Fruit fly (Drosophila melanogaster) whole organism, adult: ENCODE data around the gene mbt.

Experiments
- CG11617 ChIP-seq: fragments of 200-800 bp; sonication (Bioruptor generic); optimal IDR thresholded peaks from 2 replicates; lab custom pipeline; 2017; ENCODE audit warnings: mild to moderate bottlenecking, missing biosample characterization, missing genetic modification reagents, missing genetic modification characterization
- CG12768 ChIP-seq: fragments of 200-800 bp; sonication (Bioruptor generic); optimal IDR thresholded peaks from 2 replicates; lab custom pipeline; 2017; ENCODE audit warnings: missing biosample characterization, missing genetic modification characterization, mild to moderate bottlenecking, moderate library complexity, missing genetic modification reagents
- CG14711 ChIP-seq: fragments of 200-800 bp; sonication (Bioruptor generic); optimal IDR thresholded peaks from 2 replicates; lab custom pipeline; 2018; ENCODE audit warnings: missing biosample characterization, mild to moderate bottlenecking, missing genetic modification characterization, moderate library complexity
- CG1620 ChIP-seq: fragments of 200-800 bp; sonication (Bioruptor generic); optimal IDR thresholded peaks from 2 replicates; lab custom pipeline; 2016; ENCODE audit warnings: missing biosample characterization, missing genetic modification characterization
- CG33017 ChIP-seq: fragments of 200-800 bp; sonication (Bioruptor generic); optimal IDR thresholded peaks from 2 replicates; lab custom pipeline; 2018; ENCODE audit warnings: missing biosample characterization, mild to moderate bottlenecking, missing genetic modification characterization, moderate library complexity
- CG5204 ChIP-seq: fragments of 200-800 bp; sonication (Bioruptor generic); optimal IDR thresholded peaks from 2 replicates; lab custom pipeline; 2016; ENCODE audit warnings: missing biosample characterization, missing genetic modification characterization
- CG7045 ChIP-seq: fragments of 200-800 bp; sonication (Bioruptor generic); optimal IDR thresholded peaks from 2 replicates; lab custom pipeline; 2017; ENCODE audit warnings: missing biosample characterization, mild to moderate bottlenecking, missing genetic modification characterization
- CG7101 ChIP-seq: fragments of 200-800 bp; sonication (Bioruptor generic); optimal IDR thresholded peaks from 2 replicates; lab custom pipeline; 2018; ENCODE audit warnings: missing biosample characterization, mild to moderate bottlenecking, missing genetic modification characterization, moderate library complexity
- Clk ChIP-seq: fragments of 200-800 bp; sonication (Bioruptor generic); optimal IDR thresholded peaks from 2 replicates; lab custom pipeline; 2017; ENCODE audit warnings: missing biosample characterization, missing genetic modification characterization
- Crg-1 ChIP-seq: fragments of 200-800 bp; sonication (Bioruptor generic); optimal IDR thresholded peaks from 2 replicates; lab custom pipeline; 2016; ENCODE audit warnings: missing biosample characterization, missing genetic modification characterization
- Hr96 ChIP-seq: fragments of 200-800 bp; sonication (Bioruptor generic); optimal IDR thresholded peaks from 2 replicates; lab custom pipeline; 2016; ENCODE audit warnings: missing biosample characterization, missing genetic modification characterization
- Mnt ChIP-seq: fragments of 200-800 bp; sonication (Bioruptor generic); optimal IDR thresholded peaks from 2 replicates; lab custom pipeline; 2016; ENCODE audit warnings: missing biosample characterization, mild to moderate bottlenecking, missing genetic modification characterization
- bab1 ChIP-seq: fragments of 200-800 bp; sonication (Bioruptor generic); optimal IDR thresholded peaks from 3 replicates; lab custom pipeline; 2019; ENCODE audit warnings: missing biosample characterization, mild to moderate bottlenecking, missing genetic modification characterization, moderate library complexity
- cic ChIP-seq: fragments of 200-800 bp; sonication (Bioruptor generic); optimal IDR thresholded peaks from 2 replicates; lab custom pipeline; 2017; ENCODE audit warnings: missing biosample characterization, mild to moderate bottlenecking, missing genetic modification characterization, moderate library complexity
- cnc ChIP-seq, 2 experiments: fragments of >200 bp; optimal IDR thresholded peaks; 2 replicates each; lab custom pipeline; 2017
- kay ChIP-seq: fragments of 200-800 bp; sonication (Bioruptor generic); peaks from one replicate; lab custom pipeline; 2016; ENCODE audit warnings: missing biosample characterization, missing genetic modification characterization, borderline replicate concordance
- ovo ChIP-seq: fragments of 200-800 bp; sonication (Bioruptor generic); optimal IDR thresholded peaks from 2 replicates; lab custom pipeline; 2016; ENCODE audit warnings: missing biosample characterization, missing genetic modification characterization
- pad ChIP-seq: fragments of 200-800 bp; sonication (Bioruptor generic); optimal IDR thresholded peaks from 3 replicates; lab custom pipeline; 2017; ENCODE audit warnings: missing biosample characterization, missing genetic modification characterization, mild to moderate bottlenecking, moderate library complexity, missing genetic modification reagents
- tj ChIP-seq: fragments of 200-800 bp; sonication (Bioruptor generic); optimal IDR thresholded peaks from 3 replicates; lab custom pipeline; 2017; ENCODE audit warnings: missing biosample characterization, mild to moderate bottlenecking, missing genetic modification characterization, moderate library complexity
- toe ChIP-seq: fragments of 200-800 bp; sonication (Bioruptor generic); optimal IDR thresholded peaks from 2 replicates; lab custom pipeline; 2016; ENCODE audit warnings: missing biosample characterization, missing genetic modification characterization

Gene mbt

DNA sequence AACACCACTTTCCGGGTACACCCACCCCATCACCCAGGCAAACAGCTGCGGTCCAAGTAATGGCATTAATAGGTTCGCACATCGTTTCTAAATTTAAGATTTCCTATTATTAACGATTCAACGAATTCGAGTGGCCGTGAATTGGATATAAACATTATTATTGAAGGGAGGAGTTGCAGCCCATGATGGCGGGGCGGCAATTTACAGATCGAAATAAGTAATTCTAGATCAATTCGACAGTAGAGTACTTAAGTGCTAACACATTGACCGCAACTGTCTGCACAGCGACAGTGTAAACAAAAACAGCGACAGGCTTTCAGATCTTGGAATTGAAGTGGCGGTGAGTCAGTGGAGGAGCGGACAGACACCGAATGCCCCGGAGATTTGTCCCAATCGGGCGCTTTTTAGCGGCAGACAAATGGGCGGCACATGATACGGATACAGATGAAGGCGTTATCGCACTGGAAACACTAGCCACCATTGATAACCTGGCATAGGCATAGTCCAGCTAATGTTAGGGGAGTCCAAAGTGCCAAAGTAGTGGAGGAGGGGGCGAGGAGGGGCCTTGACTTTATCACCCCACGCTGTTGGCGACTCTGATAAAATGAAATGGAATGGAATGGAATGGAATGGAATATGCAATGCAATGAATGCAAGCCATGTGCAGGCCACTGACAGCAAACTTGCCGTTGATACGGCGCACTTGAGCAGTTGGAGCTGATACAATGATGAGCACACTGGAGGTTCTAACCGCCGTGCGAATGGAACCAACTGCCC lies 22.9 kb downstream of the mbt start:
- no peak for TF ChIP-seq Crg-1
- no peak for TF ChIP-seq ovo (GFP tag; lab: Kevin White, UChicago)
- TF ChIP-seq cnc (optimal IDR thresholded peaks at IDR 0.05; lab: Kevin White, UChicago) = no peak
- TF ChIP-seq kay (GFP tag; lab: Kevin White, UChicago) = no peak
- peak; percentile 8 for TF ChIP-seq toe (GFP tag; lab: Kevin White, UChicago)
- peak; percentile 96 for TF ChIP-seq CG12768 (GFP tag; lab: Kevin White, UChicago)
- TF ChIP-seq CG7045 (GFP tag; lab: Kevin White, UChicago) = peak; percentile 6
- TF ChIP-seq CG7101 (tag; lab: Kevin White, UChicago) = no peak
- TF ChIP-seq CG11617 = peak; percentile 11
- peak; percentile 78 for TF ChIP-seq cic (GFP tag; lab: Kevin White, UChicago)
- TF ChIP-seq Clk (GFP tag; lab: Kevin White, UChicago) = no peak
- peak; percentile 29 for TF ChIP-seq Hr96 (GFP tag; lab: Kevin White, UChicago)
- peak; percentile 39 for TF ChIP-seq tj (GFP tag; lab: Kevin White, UChicago)
- peak; percentile 10 for TF ChIP-seq pad (GFP tag; lab: Kevin White, UChicago)
- no peak for TF ChIP-seq CG14711 (tag; lab: Kevin White, UChicago)
- TF ChIP-seq bab1 = no peak
- peak; percentile 22 for TF ChIP-seq CG5204 (GFP tag; lab: Kevin White, UChicago)
- TF ChIP-seq CG33017 = peak; percentile 1
- TF ChIP-seq Mnt (GFP tag; lab: Kevin White, UChicago) = peak; percentile 97
- TF ChIP-seq CG1620 = no peak

DNA sequence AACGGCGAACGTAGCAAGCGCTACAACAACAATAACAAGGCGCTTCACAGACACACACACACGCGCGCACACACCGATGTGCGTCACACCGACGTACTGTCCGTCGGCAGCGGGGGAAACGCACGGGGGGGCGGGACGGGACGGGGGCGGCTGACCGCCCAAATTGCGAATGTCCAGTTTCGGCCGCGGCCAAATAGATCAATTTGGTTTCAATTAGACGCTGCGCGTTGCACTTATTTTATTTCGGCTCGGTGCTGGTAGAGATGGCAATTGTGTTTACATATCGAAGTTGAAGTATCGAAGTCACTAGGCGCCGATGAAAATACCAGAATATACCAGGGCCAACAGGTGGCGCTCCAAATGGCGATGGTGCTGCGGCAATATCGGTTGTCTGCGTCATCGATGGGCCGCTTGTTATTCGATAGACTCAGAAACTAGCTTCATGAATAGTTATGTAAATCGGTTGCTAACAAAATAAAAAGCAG lies 26.7 kb downstream of the mbt start, which contains the start of gene Rok:
TSS of gene Rok (minus strand) at position 309 of the 485 bp plus-strand sequence.
- TF ChIP-seq CG1620 (no peak), CG11617 (no peak), CG14711 (tag; lab: Kevin White, UChicago) (no peak), tj (GFP tag; lab: Kevin White, UChicago) (peak; percentile 41), pad (GFP tag; lab: Kevin White, UChicago) (no peak), CG33017 (no peak), Clk (GFP tag; lab: Kevin White, UChicago) (no peak), cnc (optimal IDR thresholded peaks at IDR 0.05; lab: Kevin White, UChicago) (no peak), Hr96 (GFP tag; lab: Kevin White, UChicago) (no peak), kay (GFP tag; lab: Kevin White, UChicago) (no peak), ovo (GFP tag; lab: Kevin White, UChicago) (no peak), cic (GFP tag; lab: Kevin White, UChicago) (peak; percentile 30), Mnt (GFP tag; lab: Kevin White, UChicago) (no peak), Crg-1 (no peak), CG7101 (tag; lab: Kevin White, UChicago) (no peak), CG7045 (GFP tag; lab: Kevin White, UChicago) (no peak), toe (GFP tag; lab: Kevin White, UChicago) (no peak)

DNA sequence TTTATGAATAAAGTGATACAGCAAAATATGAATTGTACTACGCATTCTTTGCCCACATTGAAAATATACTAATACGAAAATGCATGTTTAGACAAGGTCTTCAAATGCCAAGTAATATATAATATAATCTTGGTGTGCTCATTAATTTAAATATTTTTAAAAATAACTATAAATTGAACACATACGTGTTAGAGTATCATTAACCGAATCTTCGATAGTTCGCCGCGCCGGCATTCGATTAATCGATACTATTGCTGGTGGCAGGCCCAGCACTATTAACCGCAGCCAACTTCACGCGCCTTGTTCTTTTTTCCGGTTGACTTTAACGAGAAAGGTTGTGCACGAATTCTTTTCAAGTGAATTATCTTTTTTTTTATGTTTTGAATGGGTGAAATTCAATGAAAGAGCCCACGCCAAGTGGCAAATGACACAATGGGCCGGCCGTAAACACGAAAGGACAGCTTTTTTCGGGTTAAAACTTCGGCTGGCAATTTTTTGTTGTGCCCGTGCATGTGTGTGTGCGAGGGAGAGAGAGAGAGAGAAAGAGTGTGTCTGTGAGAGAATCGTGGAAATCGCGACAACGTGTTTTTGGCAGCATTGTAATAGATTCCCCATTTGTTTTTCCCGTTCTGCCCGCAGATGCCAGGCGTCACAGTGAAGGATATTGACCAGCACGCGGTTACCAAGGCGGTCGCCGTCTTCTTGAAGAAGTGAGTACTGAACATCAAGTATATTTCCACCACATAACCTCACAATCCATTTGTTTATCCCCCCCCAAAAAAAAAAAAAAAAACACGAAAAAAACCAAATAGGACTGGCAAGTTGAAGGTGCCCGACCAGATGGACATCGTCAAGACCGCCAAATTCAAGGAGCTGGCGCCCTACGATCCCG lies 27.4 kb downstream of the mbt start, which contains the start of gene RpS19a:
TSS of gene RpS19a (plus strand) at position 301 of the 892 bp plus-strand sequence.
- TF ChIP-seq CG11617 = peak; percentile 94
- peak; percentile 89 for TF ChIP-seq Hr96 (GFP tag; lab: Kevin White, UChicago)
- peak; percentile 93 for TF ChIP-seq Mnt (GFP tag; lab: Kevin White, UChicago)
- TF ChIP-seq CG5204 (GFP tag; lab: Kevin White, UChicago) = peak; percentile 65
- TF ChIP-seq Clk (GFP tag; lab: Kevin White, UChicago) = peak; percentile 9
- no peak for TF ChIP-seq kay (GFP tag; lab: Kevin White, UChicago)
- TF ChIP-seq CG7045 (GFP tag; lab: Kevin White, UChicago) = peak; percentile 58
- TF ChIP-seq tj (GFP tag; lab: Kevin White, UChicago) = peak; percentile 67
- no peak for TF ChIP-seq cnc (optimal IDR thresholded peaks at IDR 0.05; lab: Kevin White, UChicago)
- peak; percentile 54 for TF ChIP-seq toe (GFP tag; lab: Kevin White, UChicago)
- peak; percentile 70 for TF ChIP-seq CG14711 (tag; lab: Kevin White, UChicago)
- TF ChIP-seq CG12768 (GFP tag; lab: Kevin White, UChicago) = peak; percentile 77
- TF ChIP-seq Crg-1 = peak; percentile 88
- TF ChIP-seq ovo (GFP tag; lab: Kevin White, UChicago) = peak; percentile 88
- peak; percentile 82 for TF ChIP-seq pad (GFP tag; lab: Kevin White, UChicago)
- peak; percentile 59 for TF ChIP-seq CG33017
- TF ChIP-seq CG1620 = peak; percentile 90
- TF ChIP-seq bab1 = peak; percentile 92
- no peak for TF ChIP-seq cic (GFP tag; lab: Kevin White, UChicago)
- TF ChIP-seq CG7101 (tag; lab: Kevin White, UChicago) = peak; percentile 94

DNA sequence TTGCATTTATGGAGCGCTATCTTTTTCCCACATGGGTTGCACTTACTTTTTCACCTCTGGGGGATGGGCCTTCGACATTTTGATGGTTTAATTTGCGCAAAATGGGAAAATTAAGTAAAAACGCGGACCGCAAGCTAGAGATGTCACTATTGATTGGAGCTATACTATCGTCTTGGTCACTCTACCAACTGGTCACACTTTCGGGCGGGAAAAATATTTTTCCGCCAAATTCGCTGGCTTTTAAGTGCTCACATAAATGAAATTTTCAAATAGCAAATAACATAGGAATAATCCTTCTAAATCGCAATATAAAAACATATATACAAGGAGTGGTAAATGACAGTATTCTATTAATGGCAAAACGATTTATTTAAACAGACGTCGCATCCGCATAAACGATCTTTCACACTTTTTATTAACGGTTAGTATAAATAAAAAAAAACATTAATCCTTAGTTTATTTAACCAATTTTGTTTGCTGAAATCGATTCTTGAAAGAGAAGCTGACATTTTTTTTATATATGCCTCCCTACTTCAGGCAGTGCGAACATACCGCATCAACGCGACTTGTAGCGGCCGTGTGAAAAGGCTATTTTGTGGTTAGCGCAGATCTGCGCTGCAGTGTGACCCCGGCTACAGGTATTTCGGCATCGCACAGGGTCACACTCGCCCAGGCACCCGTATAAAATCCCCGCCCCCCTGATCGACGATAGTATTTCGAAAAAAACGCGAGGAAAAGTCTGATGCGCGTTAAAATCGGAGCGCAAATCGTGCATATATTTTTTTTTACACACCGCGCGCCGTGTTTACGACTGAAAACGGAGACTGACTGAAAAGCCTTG lies 30.0 kb downstream of the mbt start, which contains the start of the genes SNRPG and mthl1:
TSS of gene SNRPG (minus strand) at position 160 of the 841 bp plus-strand sequence.
TSS of gene mthl1 (plus strand) at position 709 of the 841 bp plus-strand sequence.
- TF ChIP-seq bab1 (peak; percentile 58), Mnt (GFP tag; lab: Kevin White, UChicago) (peak; percentile 71), CG11617 (peak; percentile 63), tj (GFP tag; lab: Kevin White, UChicago) (no peak), CG5204 (GFP tag; lab: Kevin White, UChicago) (peak; percentile 81), kay (GFP tag; lab: Kevin White, UChicago) (no peak), cnc (optimal IDR thresholded peaks at IDR 0.05; lab: Kevin White, UChicago) (no peak), pad (GFP tag; lab: Kevin White, UChicago) (peak; percentile 64), CG12768 (GFP tag; lab: Kevin White, UChicago) (peak; percentile 73), CG7101 (tag; lab: Kevin White, UChicago) (peak; percentile 73), CG7045 (GFP tag; lab: Kevin White, UChicago) (peak; percentile 54), CG33017 (no peak), Clk (GFP tag; lab: Kevin White, UChicago) (peak; percentile 52), CG14711 (tag; lab: Kevin White, UChicago) (peak; percentile 63), cic (GFP tag; lab: Kevin White, UChicago) (no peak), ovo (GFP tag; lab: Kevin White, UChicago) (peak; percentile 36), Crg-1 (peak; percentile 40), toe (GFP tag; lab: Kevin White, UChicago) (peak; percentile 63), CG1620 (peak; percentile 77), Hr96 (GFP tag; lab: Kevin White, UChicago) (no peak)
